In the genomic region with DNA sequence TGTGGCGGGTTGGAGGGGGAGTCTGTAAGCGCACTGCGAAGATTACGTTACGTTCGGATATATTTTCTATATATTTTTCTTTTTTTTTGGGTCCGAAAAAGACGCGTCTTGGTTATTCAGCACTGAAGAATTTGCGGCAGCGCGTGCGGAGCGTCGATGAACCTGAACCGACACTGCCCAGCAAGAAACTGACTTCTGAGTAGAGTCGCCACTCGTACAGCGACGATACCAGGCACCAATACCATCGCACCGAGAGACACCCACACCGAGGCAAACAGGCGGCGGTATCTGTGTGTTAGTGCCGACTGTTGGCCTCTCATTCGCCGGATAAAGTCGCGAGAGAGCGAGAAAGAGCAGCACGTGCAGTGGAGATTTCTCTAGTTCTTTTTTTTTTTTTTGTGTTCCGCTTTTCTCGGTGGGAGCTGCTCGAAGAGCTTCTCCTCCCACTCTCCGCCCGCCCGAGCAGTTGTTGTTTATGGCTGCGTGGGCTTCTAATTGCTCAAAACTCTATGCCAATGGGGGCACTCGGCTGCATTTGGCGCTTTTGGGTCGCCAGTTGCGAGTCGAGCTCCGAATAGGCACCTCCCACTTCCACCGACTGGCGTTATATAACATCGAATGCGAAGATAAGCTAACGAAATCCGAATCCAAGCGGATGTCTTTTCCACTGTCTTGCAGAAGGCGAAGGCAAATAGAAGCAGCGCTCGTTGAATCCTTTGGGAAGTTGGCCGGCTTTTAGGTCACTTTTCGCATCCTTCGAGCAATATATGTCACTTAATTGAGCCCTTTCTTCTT, we compare ENCODE assay signal across 1 fruit fly cellular context.
TF ChIP-seq lines count a peak whose summit lies in the region.

klu (minus strand) TSS at position 189 of the 795 bp plus-strand sequence.

TF ChIP-seq in whole organism, embryonic, 481 proteins besides CTCF, POLR2A, EP300 and RAD21 (continued from another document):
- TF ChIP-seq tgo (GFP tag; IDR thresholded peaks at IDR 0.05; lab: Robert Waterston, UW) (no peak), HLH4C (GFP tag; IDR thresholded peaks at IDR 0.05; lab: Robert Waterston, UW; ENCODE audit: partially characterized antibody) (no peak; the same call in 2 of the 3 replicates), CG3995 (GFP tag; optimal IDR thresholded peaks at IDR 0.05; lab: Kevin White, UChicago) (no peak), CG18011 (GFP tag; optimal IDR thresholded peaks at IDR 0.05; lab: Kevin White, UChicago) (no peak), CG10543 (GFP tag; optimal IDR thresholded peaks at IDR 0.05; lab: Kevin White, UChicago) (no peak), CG9932 (GFP tag; IDR thresholded peaks at IDR 0.05; lab: Robert Waterston, UW) (no peak), CG10462 (GFP tag; optimal IDR thresholded peaks at IDR 0.05; lab: Kevin White, UChicago) (no peak), fd102C (GFP tag; optimal IDR thresholded peaks at IDR 0.05; lab: Kevin White, UChicago) (no peak), Bgb (GFP tag; IDR thresholded peaks at IDR 0.05; lab: Robert Waterston, UW; ENCODE audit: partially characterized antibody) (peak; percentile 52; the same call in 1 of the 2 replicates), row (GFP tag; IDR thresholded peaks at IDR 0.05; lab: Robert Waterston, UW) (no peak), Hr3 (GFP tag; optimal IDR thresholded peaks at IDR 0.05; lab: Kevin White, UChicago) (no peak), Atf3 (GFP tag; optimal IDR thresholded peaks at IDR 0.05; lab: Kevin White, UChicago) (no peak), cwo (GFP tag; optimal IDR thresholded peaks at IDR 0.05; lab: Kevin White, UChicago) (peak; percentile 85), Hmx (GFP tag; optimal IDR thresholded peaks at IDR 0.05; lab: Kevin White, UChicago) (no peak), Xrp1 (GFP tag; IDR thresholded peaks at IDR 0.05; lab: Robert Waterston, UW) (no peak), ems (GFP tag; optimal IDR thresholded peaks at IDR 0.05; lab: Kevin White, UChicago) (no peak), D (optimal IDR thresholded peaks at IDR 0.05; lab: Kevin White, UChicago) (no peak), D (GFP tag; optimal IDR thresholded peaks at IDR 0.05; lab: Kevin White, UChicago) (no peak), CG18619 (GFP tag; optimal IDR thresholded peaks at IDR 0.05; lab: Kevin White, UChicago) (no peak), crc (GFP tag; optimal IDR thresholded peaks at IDR 0.05; lab: Kevin White, UChicago) (no peak), hkb (optimal IDR thresholded peaks at IDR 0.05; lab: Kevin White, UChicago) (no peak), hkb (GFP tag; IDR thresholded peaks at IDR 0.05; lab: Robert Waterston, UW) (no peak), E2f2 (GFP tag; IDR thresholded peaks at IDR 0.05; lab: Robert Waterston, UW) (no peak), Doc3 (GFP tag; IDR thresholded peaks at IDR 0.05; lab: Robert Waterston, UW; ENCODE audit: partially characterized antibody) (no peak), Hr78 (GFP tag; optimal IDR thresholded peaks at IDR 0.05; lab: Kevin White, UChicago) (peak in 1 of 2 experiments; percentile 30), CG4328 (GFP tag; optimal IDR thresholded peaks at IDR 0.05; lab: Kevin White, UChicago) (no peak), C15 (GFP tag; IDR thresholded peaks at IDR 0.05; lab: Robert Waterston, UW) (no peak), MTF-1 (GFP tag; optimal IDR thresholded peaks at IDR 0.05; lab: Kevin White, UChicago; ENCODE audit: borderline replicate concordance) (no peak), sd (tag; optimal IDR thresholded peaks at IDR 0.05; lab: Kevin White, UChicago) (peak; percentile 58), Sox102F (GFP tag; optimal IDR thresholded peaks at IDR 0.05; lab: Kevin White, UChicago) (no peak), CG4617 (GFP tag; optimal IDR thresholded peaks at IDR 0.05; lab: Kevin White, UChicago; ENCODE audit: borderline replicate concordance) (no peak), CG9876 (GFP tag; optimal IDR thresholded peaks at IDR 0.05; lab: Kevin White, UChicago) (no peak), HmgD (GFP tag; optimal IDR thresholded peaks at IDR 0.05; lab: Kevin White, UChicago) (no peak), CG9437 (GFP tag; optimal IDR thresholded peaks at IDR 0.05; lab: Kevin White, UChicago) (no peak), pnt (GFP tag; optimal IDR thresholded peaks at IDR 0.05; lab: Kevin White, UChicago) (no peak), CG17612 (GFP tag; IDR thresholded peaks at IDR 0.05; lab: Robert Waterston, UW) (no peak), rib (GFP tag; IDR thresholded peaks at IDR 0.05; lab: Robert Waterston, UW) (peak; percentile 64; the same call in 1 of the 2 replicates), CG34376 (GFP tag; optimal IDR thresholded peaks at IDR 0.05; lab: Kevin White, UChicago) (peak; percentile 31), gsb (GFP tag; IDR thresholded peaks at IDR 0.05; lab: Robert Waterston, UW) (no peak), bcd (GFP tag; optimal IDR thresholded peaks at IDR 0.05; lab: Kevin White, UChicago) (no peak), CG42726 (GFP tag; IDR thresholded peaks at IDR 0.05; lab: Robert Waterston, UW; ENCODE audit: partially characterized antibody) (peak; percentile 38; the same call in 1 of the 2 replicates), disco-r (GFP tag; optimal IDR thresholded peaks at IDR 0.05; lab: Kevin White, UChicago) (no peak), Antp (GFP tag; optimal IDR thresholded peaks at IDR 0.05; lab: Kevin White, UChicago) (no peak), NK7.1 (GFP tag; optimal IDR thresholded peaks at IDR 0.05; lab: Kevin White, UChicago) (no peak), zfh1 (GFP tag; IDR thresholded peaks at IDR 0.05; lab: Robert Waterston, UW) (peak; percentile 47; the same call in 1 of the 3 replicates), NFAT (GFP tag; IDR thresholded peaks at IDR 0.05; lab: Robert Waterston, UW) (no peak), CG4404 (GFP tag; IDR thresholded peaks at IDR 0.05; lab: Robert Waterston, UW) (no peak), salm (tag; optimal IDR thresholded peaks at IDR 0.05; lab: Kevin White, UChicago) (no peak), CG4820 (GFP tag; optimal IDR thresholded peaks at IDR 0.05; lab: Kevin White, UChicago) (no peak), Bteb2 (GFP tag; optimal IDR thresholded peaks at IDR 0.05; lab: Kevin White, UChicago) (no peak), CG1024 (GFP tag; IDR thresholded peaks at IDR 0.05; lab: Robert Waterston, UW) (no peak), tin (GFP tag; optimal IDR thresholded peaks at IDR 0.05; lab: Kevin White, UChicago) (no peak), CG12104 (GFP tag; optimal IDR thresholded peaks at IDR 0.05; lab: Kevin White, UChicago) (no peak), CG11723 (GFP tag; optimal IDR thresholded peaks at IDR 0.05; lab: Kevin White, UChicago) (no peak), CG8478 (optimal IDR thresholded peaks at IDR 0.05; lab: Kevin White, UChicago) (peak; percentile 85), CG3838 (GFP tag; optimal IDR thresholded peaks at IDR 0.05; lab: Kevin White, UChicago) (no peak), CG7786 (GFP tag; optimal IDR thresholded peaks at IDR 0.05; lab: Kevin White, UChicago) (no peak), CG14965 (GFP tag; optimal IDR thresholded peaks at IDR 0.05; lab: Kevin White, UChicago; ENCODE audit: borderline replicate concordance) (no peak), CG11093 (GFP tag; IDR thresholded peaks at IDR 0.05; lab: Robert Waterston, UW) (no peak), Med (GFP tag; lab: Kevin White, UChicago) (peak; percentile 44), gt (GFP tag; IDR thresholded peaks at IDR 0.05; lab: Robert Waterston, UW) (no peak), run (tag; optimal IDR thresholded peaks at IDR 0.05; lab: Kevin White, UChicago) (no peak), gsb-n (tag; optimal IDR thresholded peaks at IDR 0.05; lab: Kevin White, UChicago) (no peak), Poxn (GFP tag; IDR thresholded peaks at IDR 0.05; lab: Robert Waterston, UW) (no peak), CG17186 (GFP tag; optimal IDR thresholded peaks at IDR 0.05; lab: Kevin White, UChicago) (no peak), Tbp (GFP tag; optimal IDR thresholded peaks at IDR 0.05; lab: Kevin White, UChicago) (no peak), CG9727 (GFP tag; optimal IDR thresholded peaks at IDR 0.05; lab: Kevin White, UChicago) (no peak), CG8290 (GFP tag; optimal IDR thresholded peaks at IDR 0.05; lab: Kevin White, UChicago) (no peak), CG8290 (tag; optimal IDR thresholded peaks at IDR 0.05; lab: Kevin White, UChicago) (no peak), CG33213 (GFP tag; optimal IDR thresholded peaks at IDR 0.05; lab: Kevin White, UChicago) (no peak), lmd (GFP tag; IDR thresholded peaks at IDR 0.05; lab: Robert Waterston, UW) (no peak), Ets65A (GFP tag; lab: Kevin White, UChicago) (no peak), klu (GFP tag; IDR thresholded peaks at IDR 0.05; lab: Robert Waterston, UW) (peak; percentile 51), Taf1 (GFP tag; IDR thresholded peaks at IDR 0.05; lab: Robert Waterston, UW) (no peak), D19B (GFP tag; optimal IDR thresholded peaks at IDR 0.05; lab: Kevin White, UChicago) (no peak), CG9817 (tag; optimal IDR thresholded peaks at IDR 0.05; lab: Kevin White, UChicago) (no peak), gcm (GFP tag; optimal IDR thresholded peaks at IDR 0.05; lab: Kevin White, UChicago) (no peak), Scr (GFP tag; IDR thresholded peaks at IDR 0.05; lab: Robert Waterston, UW; ENCODE audit: partially characterized antibody) (0 out of 2 replicates have a peak, but pooled peaks have one; percentile 23), dmrt99B (tag; optimal IDR thresholded peaks at IDR 0.05; lab: Kevin White, UChicago) (no peak), CG8281 (tag; optimal IDR thresholded peaks at IDR 0.05; lab: Kevin White, UChicago) (no peak), otp (GFP tag; IDR thresholded peaks at IDR 0.05; lab: Robert Waterston, UW) (no peak), corto (GFP tag; optimal IDR thresholded peaks at IDR 0.05; lab: Kevin White, UChicago) (no peak), CG2199 (GFP tag; IDR thresholded peaks at IDR 0.05; lab: Robert Waterston, UW) (0 out of 3 replicates have a peak, but pooled peaks have one; percentile 36), MESR4 (GFP tag; optimal IDR thresholded peaks at IDR 0.05; lab: Kevin White, UChicago) (no peak), CG1792 (GFP tag; optimal IDR thresholded peaks at IDR 0.05; lab: Kevin White, UChicago) (no peak), sqz (GFP tag; optimal IDR thresholded peaks at IDR 0.05; lab: Kevin White, UChicago) (peak; percentile 92), CG10979 (tag; optimal IDR thresholded peaks at IDR 0.05; lab: Kevin White, UChicago) (no peak), Dll (GFP tag; IDR thresholded peaks at IDR 0.05; lab: Robert Waterston, UW; ENCODE audit: partially characterized antibody) (0 out of 4 replicates have a peak, but pooled peaks have one; percentile 38), gem (tag; optimal IDR thresholded peaks at IDR 0.05; lab: Kevin White, UChicago) (no peak), CG11504 (tag; optimal IDR thresholded peaks at IDR 0.05; lab: Kevin White, UChicago) (peak; percentile 39), CG15073 (GFP tag; optimal IDR thresholded peaks at IDR 0.05; lab: Kevin White, UChicago) (no peak), slou (GFP tag; optimal IDR thresholded peaks at IDR 0.05; lab: Kevin White, UChicago) (no peak), zen2 (GFP tag; IDR thresholded peaks at IDR 0.05; lab: Robert Waterston, UW; ENCODE audit: partially characterized antibody) (no peak), CG12769 (tag; optimal IDR thresholded peaks at IDR 0.05; lab: Kevin White, UChicago) (no peak), al (GFP tag; IDR thresholded peaks at IDR 0.05; lab: Robert Waterston, UW) (no peak), ken (GFP tag; IDR thresholded peaks at IDR 0.05; lab: Robert Waterston, UW) (no peak), Kr (GFP tag; optimal IDR thresholded peaks at IDR 0.05; lab: Kevin White, UChicago) (no peak), ara (GFP tag; IDR thresholded peaks at IDR 0.05; lab: Robert Waterston, UW) (no peak), CG12299 (tag; optimal IDR thresholded peaks at IDR 0.05; lab: Kevin White, UChicago) (no peak), Nf-YA (GFP tag; IDR thresholded peaks at IDR 0.05; lab: Robert Waterston, UW) (peak; percentile 73), CG13296 (GFP tag; optimal IDR thresholded peaks at IDR 0.05; lab: Kevin White, UChicago) (no peak), cg (GFP tag; optimal IDR thresholded peaks at IDR 0.05; lab: Kevin White, UChicago) (peak; percentile 99), CG8765 (GFP tag; IDR thresholded peaks at IDR 0.05; lab: Robert Waterston, UW) (no peak), Elba2 (GFP tag; optimal IDR thresholded peaks at IDR 0.05; lab: Kevin White, UChicago) (no peak), pzg (GFP tag; optimal IDR thresholded peaks at IDR 0.05; lab: Kevin White, UChicago) (no peak), gro (GFP tag; optimal IDR thresholded peaks at IDR 0.05; lab: Kevin White, UChicago) (no peak), Hr51 (GFP tag; optimal IDR thresholded peaks at IDR 0.05; lab: Kevin White, UChicago) (no peak), GATAe (GFP tag; conservative IDR thresholded peaks at IDR 0.05; lab: Robert Waterston, UW) (no peak; the same call in 1 of the 2 replicates), CG1233 (GFP tag; optimal IDR thresholded peaks at IDR 0.05; lab: Kevin White, UChicago) (no peak), CG6791 (GFP tag; IDR thresholded peaks at IDR 0.05; lab: Robert Waterston, UW; ENCODE audit: partially characterized antibody) (peak; percentile 23; the same call in 1 of the 3 replicates), CrebB (tag; optimal IDR thresholded peaks at IDR 0.05; lab: Kevin White, UChicago) (no peak), HLHmδ (GFP tag; optimal IDR thresholded peaks at IDR 0.05; lab: Kevin White, UChicago) (no peak), CG32772 (GFP tag; IDR thresholded peaks at IDR 0.05; lab: Robert Waterston, UW) (peak; percentile 88), MBD-R2 (GFP tag; IDR thresholded peaks at IDR 0.05; lab: Robert Waterston, UW) (peak; percentile 25; the same call in 1 of the 2 replicates)
